Fruit fly (Drosophila melanogaster) whole organism, embryonic: ENCODE data around the gene CG15814.

Source experiments
- Adf1 ChIP-seq: fragments of 200-800 bp; sonication (Bioruptor generic); IDR thresholded peaks from 2 replicates; pipeline ENCODE4 v1.3.6; 2022; ENCODE audit warnings: missing biosample characterization, missing genetic modification characterization
- Bgb ChIP-seq: fragments of 200-800 bp; sonication (Bioruptor generic); IDR thresholded peaks from 2 replicates; pipeline ENCODE4 v1.3.6; 2022; ENCODE audit warnings: missing biosample characterization, missing genetic modification characterization; ENCODE audit not compliant: partially characterized antibody
- CG1024 ChIP-seq: fragments of 200-800 bp; sonication (Bioruptor generic); IDR thresholded peaks from 2 replicates; pipeline ENCODE4 v1.3.6; 2022; ENCODE audit warnings: missing biosample characterization, missing genetic modification characterization
- CG10366 ChIP-seq: fragments of 200-800 bp; sonication (Bioruptor generic); IDR thresholded peaks from 2 replicates; pipeline ENCODE4 v1.3.6; 2022; ENCODE audit warnings: missing biosample characterization, missing genetic modification characterization
- CG12391 ChIP-seq: fragments of 200-800 bp; sonication (Bioruptor generic); optimal IDR thresholded peaks from 3 replicates; lab custom pipeline; 2018; ENCODE audit warnings: missing biosample characterization, mild to moderate bottlenecking, missing genetic modification characterization, moderate library complexity
- CG13296 ChIP-seq: fragments of 200-800 bp; sonication (Bioruptor generic); optimal IDR thresholded peaks from 3 replicates; lab custom pipeline; 2018; ENCODE audit warnings: missing biosample characterization, mild to moderate bottlenecking, missing genetic modification characterization
- CG1529 ChIP-seq: fragments of 200-800 bp; sonication (Bioruptor generic); optimal IDR thresholded peaks from 3 replicates; lab custom pipeline; 2018; ENCODE audit warnings: missing biosample characterization, missing genetic modification characterization
- CG15514 ChIP-seq: fragments of 200-800 bp; sonication (Bioruptor generic); optimal IDR thresholded peaks from 3 replicates; lab custom pipeline; 2017; ENCODE audit warnings: missing biosample characterization, missing genetic modification characterization, mild to moderate bottlenecking, moderate library complexity, missing genetic modification reagents
- CG1602 ChIP-seq: fragments of 200-800 bp; sonication (Bioruptor generic); optimal IDR thresholded peaks from 3 replicates; lab custom pipeline; 2016; ENCODE audit warnings: missing biosample characterization, missing genetic modification characterization
- CG18599 ChIP-seq: fragments of 200-800 bp; sonication (Bioruptor generic); optimal IDR thresholded peaks from 3 replicates; lab custom pipeline; 2017; ENCODE audit warnings: missing biosample characterization, missing genetic modification characterization, mild to moderate bottlenecking, moderate library complexity, missing genetic modification reagents
- CG32767 ChIP-seq: fragments of 200-800 bp; sonication (Bioruptor generic); IDR thresholded peaks from 2 replicates; pipeline ENCODE4 v1.3.6; 2022; ENCODE audit warnings: missing biosample characterization, missing genetic modification characterization
- CG7271 ChIP-seq: fragments of 200-800 bp; sonication (Bioruptor generic); optimal IDR thresholded peaks from 2 replicates; lab custom pipeline; 2018; ENCODE audit warnings: missing biosample characterization, mild to moderate bottlenecking, missing genetic modification characterization, moderate library complexity
- CG7372 ChIP-seq: fragments of 200-800 bp; sonication (Bioruptor generic); IDR thresholded peaks from 2 replicates; pipeline ENCODE4 v1.3.6; 2022; ENCODE audit warnings: missing biosample characterization, missing genetic modification characterization
- CG8944 ChIP-seq: fragments of 200-800 bp; sonication (Bioruptor generic); optimal IDR thresholded peaks from 3 replicates; lab custom pipeline; 2016; ENCODE audit warnings: missing biosample characterization, missing genetic modification characterization
- CG9727 ChIP-seq: fragments of 200-800 bp; sonication (Bioruptor generic); optimal IDR thresholded peaks from 3 replicates; lab custom pipeline; 2017; ENCODE audit warnings: missing biosample characterization, mild to moderate bottlenecking, missing genetic modification characterization
- Chrac-16 ChIP-seq: fragments of 200-800 bp; sonication (Bioruptor generic); optimal IDR thresholded peaks from 3 replicates; lab custom pipeline; 2016; ENCODE audit warnings: missing biosample characterization, missing genetic modification characterization
- Deaf1 ChIP-seq: fragments of 200-800 bp; optimal IDR thresholded peaks from 3 replicates; lab custom pipeline; 2019; ENCODE audit warnings: missing biosample characterization, mild to moderate bottlenecking, missing genetic modification characterization, moderate library complexity
- MESR4 ChIP-seq: fragments of 200-800 bp; sonication (Bioruptor generic); optimal IDR thresholded peaks from 2 replicates; lab custom pipeline; 2018; ENCODE audit warnings: missing biosample characterization, mild to moderate bottlenecking, missing genetic modification characterization, moderate library complexity
- Med ChIP-seq: fragments of 200-800 bp; sonication (Bioruptor generic); peaks from one replicate; lab custom pipeline; 2016; ENCODE audit warnings: missing biosample characterization, missing genetic modification characterization, mild to moderate bottlenecking, inconsistent platforms, moderate library complexity
- Nf-YB ChIP-seq: fragments of 200-800 bp; sonication (Bioruptor generic); optimal IDR thresholded peaks from 3 replicates; lab custom pipeline; 2019; ENCODE audit warnings: missing biosample characterization, mild to moderate bottlenecking, missing genetic modification characterization, moderate library complexity
- Nf-YC ChIP-seq: fragments of 200-800 bp; optimal IDR thresholded peaks from 3 replicates; lab custom pipeline; 2019; ENCODE audit warnings: missing biosample characterization, mild to moderate bottlenecking, missing genetic modification characterization, moderate library complexity
- Scr ChIP-seq: fragments of 200-800 bp; sonication (Bioruptor generic); IDR thresholded peaks from 2 replicates; pipeline ENCODE4 v1.3.6; 2022; ENCODE audit warnings: missing biosample characterization, missing genetic modification characterization; ENCODE audit not compliant: partially characterized antibody
- Side ChIP-seq: fragments of 200-800 bp; sonication (Bioruptor generic); optimal IDR thresholded peaks from 2 replicates; lab custom pipeline; 2016; ENCODE audit warnings: missing biosample characterization, missing genetic modification characterization
- Ssrp ChIP-seq: fragments of 200-800 bp; sonication (Bioruptor generic); optimal IDR thresholded peaks from 2 replicates; lab custom pipeline; 2018; ENCODE audit warnings: missing biosample characterization, mild to moderate bottlenecking, missing genetic modification characterization, moderate library complexity
- abd-A ChIP-seq: fragments of 200-800 bp; sonication (Bioruptor generic); optimal IDR thresholded peaks from 3 replicates; lab custom pipeline; 2019; ENCODE audit warnings: missing biosample characterization, mild to moderate bottlenecking, missing genetic modification characterization, moderate library complexity
- az2 ChIP-seq: fragments of 200-800 bp; sonication (Bioruptor generic); optimal IDR thresholded peaks from 3 replicates; lab custom pipeline; 2016; ENCODE audit warnings: missing biosample characterization, missing genetic modification characterization
- cg ChIP-seq: fragments of 200-800 bp; sonication (Bioruptor generic); optimal IDR thresholded peaks from 3 replicates; lab custom pipeline; 2019; ENCODE audit warnings: missing biosample characterization, mild to moderate bottlenecking, missing genetic modification characterization, moderate library complexity
- crol ChIP-seq: fragments of 200-800 bp; sonication (Bioruptor generic); IDR thresholded peaks from 2 replicates; pipeline ENCODE4 v1.3.6; 2022; ENCODE audit warnings: missing biosample characterization, missing genetic modification characterization
- dan ChIP-seq: fragments of 200-800 bp; sonication (Bioruptor generic); IDR thresholded peaks from 2 replicates; pipeline ENCODE4 v1.3.6; 2022; ENCODE audit warnings: missing biosample characterization, missing genetic modification characterization
- ewg ChIP-seq: fragments of 200-800 bp; sonication (Bioruptor generic); optimal IDR thresholded peaks from 3 replicates; lab custom pipeline; 2017; ENCODE audit warnings: mild to moderate bottlenecking, missing biosample characterization, missing genetic modification reagents, missing genetic modification characterization
- hkb ChIP-seq, 2 experiments: fragments of 200-800 bp in 1 of 2; fragments of >200 bp in 1 of 2; sonication (Bioruptor generic) in 1 of 2; IDR thresholded peaks in 1 of 2; optimal IDR thresholded peaks in 1 of 2; 2 replicates each; pipeline versions ENCODE4 v1.3.6 to Lab custom; 2017 to 2022; ENCODE audit warnings: missing biosample characterization in 1 of 2, missing genetic modification characterization in 1 of 2
- hth ChIP-seq: fragments of >200 bp; optimal IDR thresholded peaks from 2 replicates; lab custom pipeline; 2017; ENCODE audit warnings: inconsistent platforms
- kah ChIP-seq: fragments of 200-800 bp; sonication (Bioruptor generic); optimal IDR thresholded peaks from 2 replicates; lab custom pipeline; 2018; ENCODE audit warnings: missing biosample characterization, mild to moderate bottlenecking, missing genetic modification characterization
- phol ChIP-seq: fragments of 200-800 bp; sonication (Bioruptor generic); optimal IDR thresholded peaks from 3 replicates; lab custom pipeline; 2018; ENCODE audit warnings: missing biosample characterization, mild to moderate bottlenecking, missing genetic modification characterization, moderate library complexity
- so ChIP-seq: fragments of 200-800 bp; sonication (Bioruptor generic); IDR thresholded peaks from 3 replicates; pipeline ENCODE4 v1.3.6; 2022; ENCODE audit warnings: missing biosample characterization, missing genetic modification characterization
- sug ChIP-seq: fragments of 200-800 bp; optimal IDR thresholded peaks from 2 replicates; lab custom pipeline; 2019; ENCODE audit warnings: missing biosample characterization, mild to moderate bottlenecking, missing genetic modification characterization, moderate library complexity
- unpg ChIP-seq: fragments of 200-800 bp; sonication (Bioruptor generic); optimal IDR thresholded peaks from 3 replicates; lab custom pipeline; 2018; ENCODE audit warnings: missing biosample characterization, mild to moderate bottlenecking, missing genetic modification characterization, moderate library complexity

The CG15814 gene

dm6 chrX:17802353-17803121 lies 47.6 kb downstream of the CG15814 start (continued):
- TF ChIP-seq CG12391 (tag; lab: Kevin White, UChicago) = peak; percentile 47
- TF ChIP-seq so (GFP tag; lab: Robert Waterston, UW) = no peak
- no peak for TF ChIP-seq sug (tag; lab: Kevin White, UChicago)
- no peak for TF ChIP-seq dan
- no peak for TF ChIP-seq hkb (optimal IDR thresholded peaks at IDR 0.05; lab: Kevin White, UChicago)
- TF ChIP-seq hkb (GFP tag; IDR thresholded peaks at IDR 0.05; lab: Robert Waterston, UW) = peak; percentile 18; the same call in 1 of the 2 replicates
- peak; percentile 14 for TF ChIP-seq CG13296 (GFP tag; lab: Kevin White, UChicago)
- TF ChIP-seq CG7271 (tag; lab: Kevin White, UChicago) = no peak
- TF ChIP-seq unpg (GFP tag; lab: Kevin White, UChicago) = peak; percentile 42

dm6 chrX:17799803-17800151 lies 50.4 kb downstream of the CG15814 start:
- TF ChIP-seq abd-A (tag; lab: Kevin White, UChicago) (peak; percentile 67), az2 (GFP tag; lab: Kevin White, UChicago) (no peak), CG10366 (no peak), crol (GFP tag; lab: Robert Waterston, UW) (peak; percentile 87), CG32767 (GFP tag; lab: Robert Waterston, UW) (no peak), phol (tag; lab: Kevin White, UChicago) (no peak), CG8944 (GFP tag; lab: Kevin White, UChicago) (no peak), Adf1 (peak; percentile 38; the same call in 1 of the 2 replicates), Ssrp (tag; lab: Kevin White, UChicago) (no peak), Chrac-16 (GFP tag; lab: Kevin White, UChicago) (no peak), CG7372 (GFP tag; lab: Robert Waterston, UW) (peak; percentile 79), CG15514 (GFP tag; lab: Kevin White, UChicago) (no peak), CG1529 (GFP tag; lab: Kevin White, UChicago) (no peak), CG18599 (no peak), Nf-YB (GFP tag; lab: Kevin White, UChicago) (peak; percentile 55), Nf-YC (tag; lab: Kevin White, UChicago) (peak; percentile 76), kah (GFP tag; lab: Kevin White, UChicago) (no peak), Side (no peak), Scr (no peak), MESR4 (GFP tag; lab: Kevin White, UChicago) (no peak), Bgb (peak; percentile 10; the same call in 1 of the 2 replicates), Deaf1 (tag; lab: Kevin White, UChicago) (peak; percentile 18), hkb (optimal IDR thresholded peaks at IDR 0.05; lab: Kevin White, UChicago) (no peak), hkb (GFP tag; IDR thresholded peaks at IDR 0.05; lab: Robert Waterston, UW) (no peak), CG9727 (GFP tag; lab: Kevin White, UChicago) (no peak), ewg (GFP tag; lab: Kevin White, UChicago) (peak; percentile 56), CG1024 (GFP tag; lab: Robert Waterston, UW) (no peak), Med (GFP tag; lab: Kevin White, UChicago) (peak; percentile 54), cg (GFP tag; lab: Kevin White, UChicago) (peak; percentile 33), CG1602 (no peak), hth (lab: Kevin White, UChicago) (no peak)
